Worm (Caenorhabditis elegans) whole organism, L1 larva: ENCODE measurements around the gene K08F4.3.

ENCODE experiments used
- C16A3.4 ChIP-seq: fragments of 150-350 bp; optimal IDR thresholded peaks from 2 replicates; lab custom pipeline; 2014; ENCODE audit warnings: missing biosample characterization, missing genetic modification characterization
- C34B4.2 ChIP-seq: sonication (generic microtip); optimal IDR thresholded peaks from 2 replicates; lab custom pipeline; 2017; ENCODE audit warnings: mild to moderate bottlenecking, missing genetic modification characterization, missing compliant biosample characterization
- blmp-1 ChIP-seq: fragments of 150-350 bp; optimal IDR thresholded peaks from 2 replicates; lab custom pipeline; 2014; ENCODE audit warnings: missing biosample characterization, missing genetic modification characterization
- ceh-88 ChIP-seq: fragments of 200-800 bp; sonication (Bioruptor generic); IDR thresholded peaks from 2 replicates; pipeline ENCODE4 v1.3.6; 2022; ENCODE audit warnings: missing genetic modification characterization, missing compliant biosample characterization
- ceh-90 ChIP-seq: sonication (generic microtip); optimal IDR thresholded peaks from 2 replicates; lab custom pipeline; 2016; ENCODE audit warnings: missing genetic modification characterization, missing compliant biosample characterization
- ces-1 ChIP-seq: fragments of 150-350 bp; optimal IDR thresholded peaks from 2 replicates; lab custom pipeline; 2014; ENCODE audit warnings: missing biosample characterization, missing genetic modification reagents, missing genetic modification characterization
- dpl-1 ChIP-seq, 3 experiments: fragments of 150-350 bp in 2 of 3; sonication (generic microtip) in 1 of 3; optimal IDR thresholded peaks; 2 replicates each; lab custom pipeline; 2014 to 2017; ENCODE audit warnings: missing biosample characterization in 3 of 3, missing genetic modification characterization in 3 of 3, missing genetic modification reagents in 3 of 3
- efl-1 ChIP-seq, 4 experiments: fragments of 150-350 bp; optimal IDR thresholded peaks in 3 of 4; peaks in 1 of 4; 1 replicate in 1 of 4; 2 replicates in 3 of 4; lab custom pipeline; 2014; ENCODE audit warnings: missing biosample characterization in 2 of 4, missing genetic modification characterization in 2 of 4, missing genetic modification reagents in 2 of 4
- elt-2 ChIP-seq: sonication (generic microtip); optimal IDR thresholded peaks from 2 replicates; lab custom pipeline; 2016; ENCODE audit warnings: missing genetic modification characterization, mild to moderate bottlenecking, inconsistent platforms, missing compliant biosample characterization, missing genetic modification reagents
- fkh-10 ChIP-seq: sonication (generic microtip); optimal IDR thresholded peaks from 2 replicates; lab custom pipeline; 2017; ENCODE audit warnings: missing biosample characterization, missing genetic modification reagents, missing genetic modification characterization
- fkh-8 ChIP-seq: sonication (generic microtip); optimal IDR thresholded peaks from 2 replicates; lab custom pipeline; 2016; ENCODE audit warnings: mild to moderate bottlenecking, missing genetic modification characterization, missing compliant biosample characterization
- fos-1 ChIP-seq: fragments of 150-350 bp; optimal IDR thresholded peaks from 2 replicates; lab custom pipeline; 2014; ENCODE audit warnings: missing biosample characterization, missing genetic modification characterization
- hpl-2 ChIP-seq: fragments of 150-350 bp; optimal IDR thresholded peaks from 2 replicates; lab custom pipeline; 2014; ENCODE audit warnings: missing biosample characterization, missing genetic modification reagents, missing genetic modification characterization
- isw-1 ChIP-seq: fragments of 200-800 bp; sonication (Bioruptor generic); IDR thresholded peaks from 2 replicates; pipeline ENCODE4 v1.3.6; 2022; ENCODE audit warnings: missing genetic modification characterization, missing compliant biosample characterization
- jun-1 ChIP-seq: fragments of 150-350 bp; optimal IDR thresholded peaks from 2 replicates; lab custom pipeline; 2014; ENCODE audit warnings: missing biosample characterization, missing genetic modification reagents, missing genetic modification characterization
- lin-13 ChIP-seq: fragments of 150-350 bp; optimal IDR thresholded peaks from 2 replicates; lab custom pipeline; 2014; ENCODE audit warnings: missing biosample characterization, missing genetic modification reagents, missing genetic modification characterization
- nhr-237 ChIP-seq: fragments of 150-350 bp; optimal IDR thresholded peaks from 2 replicates; lab custom pipeline; 2014; ENCODE audit warnings: missing biosample characterization, missing genetic modification characterization
- nhr-47 ChIP-seq: sonication (generic microtip); optimal IDR thresholded peaks from 2 replicates; lab custom pipeline; 2016; ENCODE audit warnings: mild to moderate bottlenecking, missing genetic modification characterization, moderate library complexity, missing compliant biosample characterization
- nhr-76 ChIP-seq: sonication (generic microtip); optimal IDR thresholded peaks from 2 replicates; lab custom pipeline; 2017; ENCODE audit warnings: missing biosample characterization, missing genetic modification characterization
- pax-3 ChIP-seq: fragments of 200-800 bp; sonication (Bioruptor generic); optimal IDR thresholded peaks from 2 replicates; lab custom pipeline; 2018; ENCODE audit warnings: mild to moderate bottlenecking, missing genetic modification characterization, moderate library complexity, missing compliant biosample characterization
- rnt-1 ChIP-seq: sonication (generic microtip); optimal IDR thresholded peaks from 2 replicates; lab custom pipeline; 2016; ENCODE audit warnings: mild to moderate bottlenecking, missing genetic modification characterization, moderate library complexity, missing compliant biosample characterization
- snu-23 ChIP-seq: sonication (generic microtip); optimal IDR thresholded peaks from 2 replicates; lab custom pipeline; 2016; ENCODE audit warnings: missing genetic modification characterization, missing compliant biosample characterization
- sup-37 ChIP-seq: fragments of 200-800 bp; sonication (Bioruptor generic); optimal IDR thresholded peaks from 2 replicates; lab custom pipeline; 2018; ENCODE audit warnings: mild to moderate bottlenecking, missing genetic modification characterization, missing compliant biosample characterization
- tbx-2 ChIP-seq: sonication (generic microtip); optimal IDR thresholded peaks from 2 replicates; lab custom pipeline; 2016; ENCODE audit warnings: missing genetic modification characterization, missing compliant biosample characterization
- tlp-1 ChIP-seq: fragments of 150-350 bp; optimal IDR thresholded peaks from 2 replicates; lab custom pipeline; 2014; ENCODE audit warnings: missing biosample characterization, missing genetic modification characterization
- unc-30 ChIP-seq: sonication (generic microtip); optimal IDR thresholded peaks from 2 replicates; lab custom pipeline; 2017; ENCODE audit warnings: missing biosample characterization, missing genetic modification characterization
- unc-86 ChIP-seq: sonication (generic microtip); optimal IDR thresholded peaks from 2 replicates; lab custom pipeline; 2016; ENCODE audit warnings: missing genetic modification characterization, missing compliant biosample characterization
- xbp-1 ChIP-seq: sonication (generic microtip); optimal IDR thresholded peaks from 2 replicates; lab custom pipeline; 2016; ENCODE audit warnings: missing genetic modification characterization, missing compliant biosample characterization
- zag-1 ChIP-seq: fragments of 150-350 bp; optimal IDR thresholded peaks from 2 replicates; lab custom pipeline; 2014; ENCODE audit warnings: missing biosample characterization, missing genetic modification characterization
- ztf-11 ChIP-seq, 2 experiments: sonication (generic microtip); optimal IDR thresholded peaks; 2 replicates each; lab custom pipeline; 2016 to 2017; ENCODE audit warnings: missing genetic modification characterization in 2 of 2, missing biosample characterization in 1 of 2, missing compliant biosample characterization in 1 of 2
- ztf-4 ChIP-seq: fragments of 150-350 bp; optimal IDR thresholded peaks from 2 replicates; lab custom pipeline; 2014; ENCODE audit warnings: missing biosample characterization, missing genetic modification characterization

Gene K08F4.3

ce11 chrIV:10151439-10151997 lies 22.5 kb downstream of the K08F4.3 start, which contains the start of gene copg-1 (continued):
- TF ChIP-seq ces-1: no peak
- TF ChIP-seq tbx-2: peak; percentile 51

DNA sequence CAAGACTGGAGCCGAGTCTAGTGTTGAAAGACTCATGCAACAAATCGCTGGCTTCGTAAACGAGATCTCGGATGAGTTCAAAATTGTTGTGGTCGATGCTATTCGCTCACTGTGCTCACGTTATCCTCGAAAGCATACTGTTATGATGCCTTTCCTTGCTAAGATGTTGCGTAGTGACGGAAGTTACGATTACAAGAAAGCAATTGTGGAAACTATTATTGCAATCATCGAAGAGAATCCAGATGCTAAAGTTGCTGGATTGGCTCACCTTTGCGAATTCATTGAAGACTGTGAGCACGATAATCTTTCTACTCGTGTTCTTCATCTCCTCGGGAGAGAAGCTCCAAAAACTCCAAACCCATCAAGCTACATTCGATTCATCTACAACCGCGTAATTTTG lies 24.4 kb downstream of the K08F4.3 start:
- no peak for TF ChIP-seq ceh-88 (GFP tag; lab: Robert Waterston, UW)
- TF ChIP-seq efl-1 (optimal IDR thresholded peaks at IDR 0.05; lab: Kevin White, UChicago): no peak
- TF ChIP-seq efl-1 (GFP tag; optimal IDR thresholded peaks at IDR 0.05 in 1 of 2; lab: Kevin White, UChicago): peak in 1 of 2 experiments; percentile 88

DNA sequence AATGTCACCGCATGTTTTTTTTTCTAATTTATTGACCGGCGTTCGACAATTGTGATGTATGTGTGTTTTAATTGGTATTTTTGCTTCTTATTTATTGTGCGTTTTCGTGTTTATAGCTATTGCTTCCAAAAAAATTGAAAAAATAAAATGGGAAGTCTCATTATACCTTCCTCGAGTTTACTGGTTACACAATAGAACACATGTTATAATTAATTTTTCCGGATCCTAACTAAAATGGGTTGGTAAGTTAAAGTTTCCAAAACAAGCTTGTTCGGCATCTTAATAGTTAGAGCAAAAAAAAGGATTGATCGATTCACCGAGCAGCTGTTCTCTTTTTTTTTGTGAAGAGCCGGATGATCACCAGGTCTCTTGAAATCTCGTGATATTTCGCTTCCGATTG lies 26.4 kb downstream of the K08F4.3 start, which contains the start of gene ttr-54:
Gene ttr-54, plus strand, starts transcription at position 301 of the 400 bp plus-strand sequence.
- TF ChIP-seq dpl-1 (GFP tag; optimal IDR thresholded peaks at IDR 0.05; lab: Kevin White, UChicago) (no peak), fos-1 (tag; lab: Kevin White, UChicago) (no peak), tlp-1 (tag; lab: Kevin White, UChicago) (no peak), rnt-1 (tag; lab: Kevin White, UChicago) (peak; percentile 24), ceh-90 (tag; lab: Kevin White, UChicago) (no peak)
- TF ChIP-seq, all 84 proteins: peak for 1

DNA sequence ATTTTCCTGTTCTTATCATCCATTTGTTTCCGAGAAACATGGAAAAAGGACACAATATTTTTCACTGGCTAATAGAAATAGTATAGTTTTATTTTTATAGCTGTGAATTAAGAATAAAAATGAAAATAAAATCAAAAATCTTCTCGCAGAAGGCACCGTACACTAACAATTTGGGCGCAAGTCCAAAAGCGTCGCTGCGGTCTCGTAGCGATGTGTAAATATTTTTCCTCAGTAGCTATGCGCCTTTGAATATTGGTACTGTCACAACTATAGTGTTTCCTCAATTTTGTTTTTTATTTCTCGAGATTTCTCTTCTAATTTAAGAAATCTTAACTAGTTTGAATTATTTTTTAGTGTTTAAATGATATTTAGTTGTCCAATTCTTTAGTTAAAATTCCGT lies 28.0 kb downstream of the K08F4.3 start:
- TF ChIP-seq sup-37 (GFP tag; lab: Kevin White, UChicago): no peak
- TF ChIP-seq dpl-1 (GFP tag; optimal IDR thresholded peaks at IDR 0.05; lab: Kevin White, UChicago): no peak
- no peak for TF ChIP-seq jun-1
- TF ChIP-seq lin-13 (GFP tag; lab: Kevin White, UChicago): no peak
- no peak for TF ChIP-seq fos-1 (tag; lab: Kevin White, UChicago)
- no peak for TF ChIP-seq efl-1 (optimal IDR thresholded peaks at IDR 0.05; lab: Kevin White, UChicago)
- TF ChIP-seq efl-1 (GFP tag; optimal IDR thresholded peaks at IDR 0.05 in 1 of 2; lab: Kevin White, UChicago): no peak
- TF ChIP-seq snu-23 (GFP tag; lab: Kevin White, UChicago): no peak
- TF ChIP-seq ztf-4 (tag; lab: Kevin White, UChicago): no peak
- TF ChIP-seq nhr-76 (tag; lab: Kevin White, UChicago): no peak
- TF ChIP-seq isw-1 (GFP tag; lab: Robert Waterston, UW): no peak
- no peak for TF ChIP-seq xbp-1 (tag; lab: Kevin White, UChicago)
- TF ChIP-seq blmp-1 (tag; lab: Kevin White, UChicago): no peak
- no peak for TF ChIP-seq C16A3.4 (tag; lab: Kevin White, UChicago)
- TF ChIP-seq nhr-47: no peak
- TF ChIP-seq unc-30 (tag; lab: Kevin White, UChicago): no peak
- no peak for TF ChIP-seq zag-1 (tag; lab: Kevin White, UChicago)

ce11 chrIV:10157489-10158088 lies 28.5 kb downstream of the K08F4.3 start, which contains the start of gene ttr-53:
TSS of gene ttr-53 (plus strand) at chrIV:10158038.
- no peak for TF ChIP-seq tbx-2
- TF ChIP-seq ztf-11 (tag; optimal IDR thresholded peaks at IDR 0.05; lab: Kevin White, UChicago): no peak
- TF ChIP-seq nhr-237 (tag; lab: Kevin White, UChicago): no peak
- TF ChIP-seq ztf-4 (tag; lab: Kevin White, UChicago): no peak
- no peak for TF ChIP-seq C34B4.2 (tag; lab: Kevin White, UChicago)
- TF ChIP-seq fos-1 (tag; lab: Kevin White, UChicago): no peak
- TF ChIP-seq fkh-10 (GFP tag; lab: Kevin White, UChicago): no peak
- TF ChIP-seq hpl-2 (GFP tag; lab: Kevin White, UChicago): no peak
- no peak for TF ChIP-seq nhr-76 (tag; lab: Kevin White, UChicago)

DNA sequence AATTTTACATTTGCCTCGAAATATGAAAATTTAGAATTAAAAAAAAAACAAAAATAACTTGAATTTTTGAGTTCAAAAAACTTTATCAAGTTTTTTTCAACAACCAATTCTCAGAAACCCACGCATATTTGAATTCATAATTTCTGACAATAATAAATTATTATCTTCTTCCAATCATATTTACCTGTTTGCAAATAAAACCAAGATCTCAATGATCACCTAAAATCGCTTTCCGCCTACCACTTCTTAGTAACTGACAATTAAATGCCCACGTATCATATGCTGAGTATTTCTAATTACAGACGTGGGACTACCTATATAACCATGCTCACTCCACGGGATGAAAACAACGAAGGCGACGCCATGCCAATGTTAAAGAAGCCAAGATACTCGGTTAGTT lies 32.6 kb downstream of the K08F4.3 start, which contains the start of gene pps-1:
Gene pps-1, plus strand, starts transcription at position 301 of the 400 bp plus-strand sequence.
- peak; percentile 25 for TF ChIP-seq pax-3 (tag; lab: Kevin White, UChicago)
- no peak for TF ChIP-seq elt-2
- TF ChIP-seq fkh-8 (tag; lab: Kevin White, UChicago): peak; percentile 6
- TF ChIP-seq unc-86 (tag; lab: Kevin White, UChicago): no peak
- TF ChIP-seq, all 84 proteins: peak for 2
